Worm (Caenorhabditis elegans) whole organism, mixed stage, embryonic: ENCODE measurements around the gene F54F12.2.

Experiments used
- nhr-2 ChIP-seq: fragments of 150-350 bp; optimal IDR thresholded peaks from 2 replicates; lab custom pipeline; 2014; ENCODE audit warnings: missing biosample characterization, missing genetic modification characterization
- snpc-4 ChIP-seq: fragments of 150-350 bp; optimal IDR thresholded peaks from 2 replicates; lab custom pipeline; 2014; ENCODE audit warnings: missing biosample characterization, missing genetic modification characterization
- unc-39 ChIP-seq: fragments of 150-350 bp; optimal IDR thresholded peaks from 2 replicates; lab custom pipeline; 2014; ENCODE audit warnings: missing biosample characterization, missing genetic modification characterization
- ztf-11 ChIP-seq: fragments of 150-350 bp; optimal IDR thresholded peaks from 2 replicates; lab custom pipeline; 2014; ENCODE audit warnings: missing biosample characterization, missing genetic modification characterization

DNA sequence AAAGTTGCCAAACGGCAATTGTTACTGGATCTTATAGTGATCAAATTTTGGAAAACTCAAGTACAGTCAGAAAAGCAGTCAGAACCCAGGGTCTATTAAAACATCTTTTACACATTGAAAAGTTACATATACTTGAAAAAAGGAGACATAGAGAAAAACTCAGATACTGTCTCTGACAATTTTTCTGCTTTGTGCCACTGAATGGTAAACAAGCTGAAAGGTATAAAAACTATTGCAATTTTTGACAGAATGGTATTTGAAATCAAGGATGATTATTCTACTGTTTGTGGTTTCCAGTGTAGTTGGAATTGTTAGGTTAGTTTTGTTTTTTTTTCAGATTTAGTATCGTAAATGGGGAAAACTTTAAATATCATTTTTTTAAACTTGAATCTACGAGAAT, 19.1 kb upstream of the F54F12.2 start, which contains the start of gene cyp-13A11:
- no peak for TF ChIP-seq nhr-2 (tag; lab: Kevin White, UChicago)
- TF ChIP-seq unc-39 (tag; lab: Kevin White, UChicago) = no peak
- no peak for TF ChIP-seq ztf-11 (tag; lab: Kevin White, UChicago)
- no peak for TF ChIP-seq snpc-4
